Fruit fly (Drosophila melanogaster): ENCODE measurements around the gene CG4553.

dm6 chr3R:25489116-25489515 is 12.4 kb upstream of the CG4553 start:
- TF ChIP-seq CG8478 (optimal IDR thresholded peaks at IDR 0.05) (no peak), CTCF (optimal IDR thresholded peaks at IDR 0.05) (no peak)

Data from S2 (cell line).